Worm (Caenorhabditis elegans) whole organism, young adult: Measurements from ENCODE around the gene K02F3.9.

ENCODE experiments used
- B0336.3 ChIP-seq: fragments of 200-800 bp; sonication (Bioruptor generic); IDR thresholded peaks from 2 replicates; pipeline ENCODE4 v1.3.6; 2022; ENCODE audit warnings: missing genetic modification characterization, missing compliant biosample characterization
- C06A6.2 ChIP-seq: fragments of 200-800 bp; sonication (Bioruptor generic); conservative IDR thresholded peaks from 2 replicates; pipeline ENCODE4 v1.3.6; 2022; ENCODE audit warnings: missing genetic modification characterization, missing compliant biosample characterization
- C17E4.6 ChIP-seq: fragments of 200-800 bp; sonication (Bioruptor generic); IDR thresholded peaks from 2 replicates; pipeline ENCODE4 v1.3.6; 2022; ENCODE audit warnings: missing genetic modification reagents, missing genetic modification characterization, missing compliant biosample characterization
- F22D6.2 ChIP-seq: sonication (generic microtip); optimal IDR thresholded peaks from 2 replicates; lab custom pipeline; 2016; ENCODE audit warnings: mild to moderate bottlenecking, missing genetic modification characterization, missing compliant biosample characterization
- F49E8.2 ChIP-seq: sonication (generic microtip); optimal IDR thresholded peaks from 3 replicates; lab custom pipeline; 2017; ENCODE audit warnings: missing genetic modification characterization, mild to moderate bottlenecking, missing compliant biosample characterization, antibody characterized with exemption, moderate library complexity; ENCODE audit not compliant: insufficient read depth
- F52B5.7 ChIP-seq: sonication (generic microtip); optimal IDR thresholded peaks from 2 replicates; lab custom pipeline; 2016; ENCODE audit warnings: mild to moderate bottlenecking, missing genetic modification characterization, missing compliant biosample characterization
- F57A8.1 ChIP-seq: fragments of 200-800 bp; sonication (Bioruptor generic); optimal IDR thresholded peaks from 2 replicates; lab custom pipeline; 2018; ENCODE audit warnings: mild to moderate bottlenecking, missing genetic modification characterization, moderate library complexity, missing compliant biosample characterization
- K11D2.4 ChIP-seq: fragments of 200-800 bp; sonication (Bioruptor generic); IDR thresholded peaks from 2 replicates; pipeline ENCODE4 v1.3.6; 2022; ENCODE audit warnings: missing genetic modification reagents, missing genetic modification characterization, missing compliant biosample characterization
- K12H6.12 ChIP-seq: fragments of 200-800 bp; sonication (Bioruptor generic); optimal IDR thresholded peaks from 2 replicates; lab custom pipeline; 2018; ENCODE audit warnings: mild to moderate bottlenecking, missing genetic modification characterization, missing compliant biosample characterization
- Y67H2A.10 ChIP-seq: fragments of 200-800 bp; sonication (Bioruptor generic); conservative IDR thresholded peaks from 2 replicates; pipeline ENCODE4 v1.3.6; 2022; ENCODE audit warnings: missing genetic modification reagents, missing genetic modification characterization, missing compliant biosample characterization
- Y79H2A.3 ChIP-seq: fragments of 200-800 bp; sonication (Bioruptor generic); conservative IDR thresholded peaks from 2 replicates; pipeline ENCODE4 v1.3.6; 2022; ENCODE audit warnings: missing genetic modification reagents, missing genetic modification characterization, missing compliant biosample characterization
- ZK185.1 ChIP-seq: sonication (generic microtip); optimal IDR thresholded peaks from 2 replicates; lab custom pipeline; 2016; ENCODE audit warnings: mild to moderate bottlenecking, missing genetic modification characterization, missing compliant biosample characterization; ENCODE audit not compliant: poor library complexity, severe bottlenecking
- atf-7 ChIP-seq: sonication (generic microtip); optimal IDR thresholded peaks from 2 replicates; lab custom pipeline; 2017; ENCODE audit warnings: mild to moderate bottlenecking, missing genetic modification characterization, missing compliant biosample characterization
- cebp-1 ChIP-seq, 2 experiments: fragments of 200-800 bp in 1 of 2; sonication (Bioruptor generic) in 1 of 2; sonication (generic microtip) in 1 of 2; IDR thresholded peaks in 1 of 2; optimal IDR thresholded peaks in 1 of 2; 2 replicates each; pipeline versions ENCODE4 v1.3.6 to Lab custom; 2017 to 2022; ENCODE audit warnings: missing compliant biosample characterization in 2 of 2, missing genetic modification characterization in 2 of 2, mild to moderate bottlenecking in 1 of 2, missing genetic modification reagents in 1 of 2, moderate library complexity in 1 of 2
- cebp-2 ChIP-seq: fragments of 200-800 bp; sonication (Bioruptor generic); IDR thresholded peaks from 2 replicates; pipeline ENCODE4 v1.3.6; 2022; ENCODE audit warnings: missing genetic modification characterization, missing compliant biosample characterization
- ceh-79 ChIP-seq: sonication (generic microtip); optimal IDR thresholded peaks from 2 replicates; lab custom pipeline; 2017; ENCODE audit warnings: mild to moderate bottlenecking, missing genetic modification characterization, missing compliant biosample characterization
- egrh-3 ChIP-seq: fragments of 200-800 bp; sonication (Bioruptor generic); IDR thresholded peaks from 2 replicates; pipeline ENCODE4 v1.3.6; 2022; ENCODE audit warnings: missing genetic modification reagents, missing genetic modification characterization, missing compliant biosample characterization
- ekl-4 ChIP-seq: fragments of 200-800 bp; sonication (Bioruptor generic); IDR thresholded peaks from 2 replicates; pipeline ENCODE4 v1.3.6; 2022; ENCODE audit warnings: missing genetic modification reagents, missing genetic modification characterization, missing compliant biosample characterization
- fkh-3 ChIP-seq: sonication (generic microtip); optimal IDR thresholded peaks from 2 replicates; lab custom pipeline; 2016; ENCODE audit warnings: mild to moderate bottlenecking, missing genetic modification characterization, missing compliant biosample characterization
- him-1 ChIP-seq: sonication (generic microtip); optimal IDR thresholded peaks from 2 replicates; lab custom pipeline; 2016; ENCODE audit warnings: missing genotype, missing genetic modification reagents, missing genetic modification characterization, missing compliant biosample characterization
- hmg-20 ChIP-seq: fragments of 200-800 bp; sonication (Bioruptor generic); IDR thresholded peaks from 2 replicates; pipeline ENCODE4 v1.3.6; 2022; ENCODE audit warnings: missing genetic modification reagents, missing genetic modification characterization, missing compliant biosample characterization
- hrde-1 ChIP-seq: sonication (generic microtip); optimal IDR thresholded peaks from 2 replicates; lab custom pipeline; 2016; ENCODE audit warnings: missing genetic modification characterization, mild to moderate bottlenecking, missing compliant biosample characterization, moderate library complexity, missing genotype, missing genetic modification reagents, borderline replicate concordance
- hsf-1 ChIP-seq: fragments of 200-800 bp; sonication (Bioruptor generic); IDR thresholded peaks from 2 replicates; pipeline ENCODE4 v1.3.6; 2022; ENCODE audit warnings: missing genetic modification reagents, missing genetic modification characterization, missing compliant biosample characterization
- let-526 ChIP-seq: fragments of 200-800 bp; sonication (Bioruptor generic); IDR thresholded peaks from 2 replicates; pipeline ENCODE4 v1.3.6; 2022; ENCODE audit warnings: missing genetic modification reagents, missing genetic modification characterization, missing compliant biosample characterization
- lin-35 ChIP-seq, 3 experiments: fragments of 150-350 bp in 2 of 3; sonication (generic microtip) in 1 of 3; optimal IDR thresholded peaks; 2 replicates each; lab custom pipeline; 2014 to 2018; ENCODE audit warnings: missing biosample characterization in 3 of 3, missing genetic modification characterization in 3 of 3, missing genetic modification reagents in 3 of 3
- lir-1 ChIP-seq: fragments of 200-800 bp; sonication (Bioruptor generic); conservative IDR thresholded peaks from 2 replicates; pipeline ENCODE4 v1.3.6; 2022; ENCODE audit warnings: missing genetic modification reagents, missing genetic modification characterization, missing compliant biosample characterization
- madf-10 ChIP-seq: sonication (generic microtip); optimal IDR thresholded peaks from 2 replicates; lab custom pipeline; 2016; ENCODE audit warnings: mild to moderate bottlenecking, missing genetic modification characterization, missing compliant biosample characterization
- mcd-1 ChIP-seq: fragments of 200-800 bp; sonication (Bioruptor generic); IDR thresholded peaks from 2 replicates; pipeline ENCODE4 v1.3.6; 2022; ENCODE audit warnings: missing genetic modification reagents, missing genetic modification characterization, missing compliant biosample characterization
- mel-28 ChIP-seq: sonication (generic microtip); optimal IDR thresholded peaks from 2 replicates; lab custom pipeline; 2016; ENCODE audit warnings: borderline replicate concordance, mild to moderate bottlenecking, missing genetic modification characterization, missing compliant biosample characterization
- nfya-2 ChIP-seq: fragments of 200-800 bp; sonication (Bioruptor generic); IDR thresholded peaks from 2 replicates; pipeline ENCODE4 v1.3.6; 2022; ENCODE audit warnings: missing genetic modification reagents, missing genetic modification characterization, missing compliant biosample characterization
- nhr-120 ChIP-seq: fragments of 200-800 bp; sonication (Bioruptor generic); IDR thresholded peaks from 2 replicates; pipeline ENCODE4 v1.3.6; 2022; ENCODE audit warnings: missing genetic modification characterization, missing compliant biosample characterization
- nhr-27 ChIP-seq: fragments of 200-800 bp; sonication (Bioruptor generic); optimal IDR thresholded peaks from 2 replicates; lab custom pipeline; 2018; ENCODE audit warnings: mild to moderate bottlenecking, missing genetic modification characterization, moderate library complexity, missing compliant biosample characterization
- nhr-80 ChIP-seq: sonication (generic microtip); optimal IDR thresholded peaks from 2 replicates; lab custom pipeline; 2016; ENCODE audit warnings: missing genetic modification characterization, missing compliant biosample characterization
- nhr-90 ChIP-seq: sonication (generic microtip); optimal IDR thresholded peaks from 2 replicates; lab custom pipeline; 2016; ENCODE audit warnings: missing genotype, mild to moderate bottlenecking, missing genetic modification characterization, missing compliant biosample characterization
- rec-8 ChIP-seq, 2 experiments: sonication (generic microtip); optimal IDR thresholded peaks; 2 replicates each; lab custom pipeline; 2016; ENCODE audit warnings: mild to moderate bottlenecking in 2 of 2, missing genetic modification characterization in 2 of 2, missing genetic modification reagents in 2 of 2, missing genotype in 2 of 2, missing biosample characterization in 1 of 2, missing compliant biosample characterization in 1 of 2, moderate library complexity in 1 of 2
- rpc-1 ChIP-seq, 2 experiments: fragments of 150-350 bp in 1 of 2; sonication (generic microtip) in 1 of 2; optimal IDR thresholded peaks; 2 replicates each; lab custom pipeline; 2014 to 2018; ENCODE audit warnings: missing biosample characterization in 1 of 2, missing genetic modification characterization in 1 of 2, missing genetic modification reagents in 1 of 2, missing genotype in 1 of 2
- snpc-4 ChIP-seq, 5 experiments: fragments of 150-350 bp in 1 of 5; sonication (generic microtip) in 4 of 5; optimal IDR thresholded peaks; 2 replicates each; lab custom pipeline; 2014 to 2018; ENCODE audit warnings: missing genetic modification characterization in 5 of 5, missing biosample characterization in 3 of 5, antibody characterized with exemption in 2 of 5, mild to moderate bottlenecking in 2 of 5, missing compliant biosample characterization in 2 of 5, missing genotype in 2 of 5, moderate library complexity in 2 of 5, missing genetic modification reagents in 1 of 5
- somi-1 ChIP-seq: fragments of 200-800 bp; sonication (Bioruptor generic); optimal IDR thresholded peaks from 2 replicates; lab custom pipeline; 2018; ENCODE audit warnings: mild to moderate bottlenecking, missing genetic modification characterization, missing compliant biosample characterization
- tbp1 ChIP-seq: fragments of 200-800 bp; sonication (Bioruptor generic); optimal IDR thresholded peaks from 2 replicates; lab custom pipeline; 2018; ENCODE audit warnings: mild to moderate bottlenecking, missing genetic modification characterization, missing compliant biosample characterization
- unc-62 ChIP-seq: fragments of 150-350 bp; optimal IDR thresholded peaks from 2 replicates; lab custom pipeline; 2014; ENCODE audit warnings: missing biosample characterization, missing genetic modification reagents, missing genetic modification characterization
- xnd-1 ChIP-seq: sonication (generic microtip); optimal IDR thresholded peaks from 2 replicates; lab custom pipeline; 2016; ENCODE audit warnings: missing genotype, missing genetic modification reagents, missing genetic modification characterization, missing compliant biosample characterization
- ztf-3 ChIP-seq: fragments of 200-800 bp; sonication (Bioruptor generic); optimal IDR thresholded peaks from 2 replicates; lab custom pipeline; 2018; ENCODE audit warnings: mild to moderate bottlenecking, missing genetic modification characterization, missing compliant biosample characterization
- ztf-6 ChIP-seq: fragments of 200-800 bp; sonication (Bioruptor generic); IDR thresholded peaks from 2 replicates; pipeline ENCODE4 v1.3.6; 2022; ENCODE audit warnings: missing genetic modification reagents, missing genetic modification characterization, missing compliant biosample characterization

The K02F3.9 gene

DNA sequence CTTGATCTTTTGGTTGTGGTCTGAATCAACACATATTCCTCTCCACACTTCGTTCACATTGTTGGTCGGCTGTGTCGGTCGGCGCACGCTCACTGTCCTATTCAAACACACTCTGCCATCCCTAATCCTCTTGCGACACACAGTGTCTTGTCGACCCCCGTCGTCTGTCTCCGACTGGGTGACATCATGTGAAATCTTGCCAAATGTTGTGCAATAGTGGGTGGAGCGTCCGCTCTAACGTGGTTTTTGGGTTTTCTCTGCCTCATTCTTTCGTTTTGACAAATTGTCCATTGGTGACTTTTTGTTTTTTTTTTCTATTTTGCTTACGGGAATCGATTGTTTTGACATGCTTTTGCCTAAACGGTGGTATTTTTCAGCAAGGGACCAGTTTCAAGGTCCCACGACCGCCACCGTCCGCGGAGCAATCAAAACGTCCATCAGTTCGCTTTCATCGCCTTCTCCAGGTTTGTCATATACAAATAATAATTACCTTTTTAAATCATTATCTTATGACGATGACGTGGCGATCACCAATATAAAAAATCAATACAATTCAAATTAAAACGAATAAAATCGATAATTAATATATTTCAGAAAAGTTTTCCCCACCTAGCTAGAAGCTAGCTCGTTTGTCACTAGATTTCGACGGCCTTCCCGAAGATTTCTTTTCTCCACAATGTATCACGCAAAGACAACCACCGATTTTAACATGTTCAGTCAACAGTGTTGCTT lies 7.3 kb downstream of the K02F3.9 start (continued):
- no peak for TF ChIP-seq egrh-3 (GFP tag; lab: Robert Waterston, UW)
- peak; percentile 23 for TF ChIP-seq nhr-27
- peak; percentile 82; the same call in 1 of the 2 replicates for TF ChIP-seq let-526
- no peak for TF ChIP-seq nhr-120 (GFP tag; lab: Robert Waterston, UW)
- no peak for TF ChIP-seq rec-8 (tag; optimal IDR thresholded peaks at IDR 0.05; lab: Kevin White, UChicago)
- TF ChIP-seq B0336.3 (GFP tag; lab: Robert Waterston, UW): peak; percentile 61; the same call in 1 of the 2 replicates
- peak; percentile 79; the same call in 1 of the 2 replicates for TF ChIP-seq ztf-6 (GFP tag; lab: Robert Waterston, UW)
- peak; percentile 73 for TF ChIP-seq mcd-1 (GFP tag; lab: Robert Waterston, UW)
- TF ChIP-seq ceh-79 (tag; lab: Kevin White, UChicago): no peak
- TF ChIP-seq snpc-4 (GFP tag; optimal IDR thresholded peaks at IDR 0.05; lab: Kevin White, UChicago): no peak
- TF ChIP-seq snpc-4 (tag; optimal IDR thresholded peaks at IDR 0.05; lab: Kevin White, UChicago): peak in 3 of 4 experiments; percentile 16 to 54 (median 53)
- no peak for TF ChIP-seq C17E4.6
- TF ChIP-seq hmg-20: no peak; the same call in 1 of the 2 replicates
- TF ChIP-seq nhr-90 (tag; lab: Kevin White, UChicago): peak; percentile 84
- 0 out of 2 replicates have a peak, but pooled peaks have one; percentile 37 for TF ChIP-seq hsf-1
- TF ChIP-seq fkh-3 (tag; lab: Kevin White, UChicago): no peak
- TF ChIP-seq him-1 (tag; lab: Kevin White, UChicago): no peak
- peak; percentile 70; the same call in 1 of the 2 replicates for TF ChIP-seq C06A6.2 (GFP tag; lab: Robert Waterston, UW)
- TF ChIP-seq cebp-2 (GFP tag; lab: Robert Waterston, UW): peak; percentile 93; the same call in 1 of the 2 replicates
- no peak for TF ChIP-seq hrde-1 (tag; lab: Kevin White, UChicago)
- peak; percentile 82 for TF ChIP-seq unc-62 (GFP tag; lab: Kevin White, UChicago)
- TF ChIP-seq Y79H2A.3: 0 out of 2 replicates have a peak, but pooled peaks have one; percentile 40
- TF ChIP-seq xnd-1 (tag; lab: Kevin White, UChicago): no peak
- no peak for TF ChIP-seq ztf-3 (GFP tag; lab: Kevin White, UChicago)
- peak; percentile 81 for TF ChIP-seq ekl-4
- no peak for TF ChIP-seq nfya-2
- peak; percentile 86 for TF ChIP-seq K12H6.12 (tag; lab: Kevin White, UChicago)
- TF ChIP-seq K11D2.4 (GFP tag; lab: Robert Waterston, UW): peak; percentile 79
- peak; percentile 4 for TF ChIP-seq F52B5.7
- no peak for TF ChIP-seq Y67H2A.10 (GFP tag; lab: Robert Waterston, UW)
- TF ChIP-seq mel-28 (tag; lab: Kevin White, UChicago): no peak
- peak; percentile 68 for TF ChIP-seq somi-1 (GFP tag; lab: Kevin White, UChicago)

- TF ChIP-seq rpc-1 (optimal IDR thresholded peaks at IDR 0.05; lab: Kevin White, UChicago) (no peak), rpc-1 (tag; optimal IDR thresholded peaks at IDR 0.05; lab: Kevin White, UChicago) (no peak), hmg-20 (no peak), mcd-1 (GFP tag; lab: Robert Waterston, UW) (no peak), somi-1 (GFP tag; lab: Kevin White, UChicago) (no peak), F57A8.1 (GFP tag; lab: Kevin White, UChicago) (no peak), ZK185.1 (tag; lab: Kevin White, UChicago) (no peak), nhr-80 (peak; percentile 91), cebp-1 (GFP tag; IDR thresholded peaks at IDR 0.05; lab: Robert Waterston, UW) (peak; percentile 29; the same call in 1 of the 2 replicates), cebp-1 (tag; optimal IDR thresholded peaks at IDR 0.05; lab: Kevin White, UChicago) (peak; percentile 71), tbp1 (GFP tag; lab: Kevin White, UChicago) (peak; percentile 13), madf-10 (peak; percentile 27), lin-35 (GFP tag; optimal IDR thresholded peaks at IDR 0.05; lab: Kevin White, UChicago) (no peak), F49E8.2 (no peak), atf-7 (peak; percentile 70), egrh-3 (GFP tag; lab: Robert Waterston, UW) (no peak), lir-1 (GFP tag; lab: Robert Waterston, UW) (no peak), F22D6.2 (no peak)
Observed at ce11 chrIII:832855-833504, 8.2 kb downstream of the K02F3.9 start, which contains the start of gene zip-2. TSS of gene zip-2 (plus strand) at chrIII:832982.
